Worm (Caenorhabditis elegans) whole organism, L2 larva: ENCODE measurements around the gene W07G4.8.

Experiments used
- ama-1 ChIP-seq: fragments of 150-350 bp; optimal IDR thresholded peaks from 2 replicates; lab custom pipeline; 2018; ENCODE audit warnings: inconsistent platforms
- blmp-1 ChIP-seq: sonication (generic microtip); optimal IDR thresholded peaks from 2 replicates; lab custom pipeline; 2017; ENCODE audit warnings: missing genetic modification characterization, mild to moderate bottlenecking, missing compliant biosample characterization, antibody characterized with exemption, moderate library complexity; ENCODE audit not compliant: insufficient read depth
- ceh-82 ChIP-seq: fragments of 150-350 bp; optimal IDR thresholded peaks from 2 replicates; lab custom pipeline; 2014; ENCODE audit warnings: missing biosample characterization, missing genetic modification characterization
- dmd-4 ChIP-seq: sonication (generic microtip); optimal IDR thresholded peaks from 2 replicates; lab custom pipeline; 2017; ENCODE audit warnings: missing biosample characterization, missing genetic modification characterization
- fos-1 ChIP-seq: fragments of 150-350 bp; optimal IDR thresholded peaks from 2 replicates; lab custom pipeline; 2014; ENCODE audit warnings: missing biosample characterization, missing genetic modification characterization
- lin-39 ChIP-seq: fragments of 150-350 bp; optimal IDR thresholded peaks from 2 replicates; lab custom pipeline; 2014; ENCODE audit warnings: missing biosample characterization, missing genetic modification reagents, missing genetic modification characterization
- nhr-23 ChIP-seq: fragments of 150-350 bp; optimal IDR thresholded peaks from 2 replicates; lab custom pipeline; 2014; ENCODE audit warnings: missing biosample characterization, missing genetic modification reagents, missing genetic modification characterization
- nhr-237 ChIP-seq: fragments of 150-350 bp; optimal IDR thresholded peaks from 2 replicates; lab custom pipeline; 2014; ENCODE audit warnings: missing biosample characterization, missing genetic modification characterization
- nhr-77 ChIP-seq: fragments of 150-350 bp; optimal IDR thresholded peaks from 2 replicates; lab custom pipeline; 2014; ENCODE audit warnings: missing biosample characterization, missing genetic modification characterization
- snpc-4 ChIP-seq: fragments of 150-350 bp; optimal IDR thresholded peaks from 2 replicates; lab custom pipeline; 2014; ENCODE audit warnings: missing biosample characterization, missing genetic modification characterization
- ztf-4 ChIP-seq: fragments of 150-350 bp; optimal IDR thresholded peaks from 2 replicates; lab custom pipeline; 2014; ENCODE audit warnings: missing biosample characterization, missing genetic modification characterization

ce11 chrV:13061836-13062235, 12.5 kb upstream of the W07G4.8 start, which contains the start of gene F42E8.1:
- TF ChIP-seq ceh-82 (tag; lab: Kevin White, UChicago) (no peak), ama-1 (lab: Kevin White, UChicago) (no peak), lin-39 (tag; lab: Kevin White, UChicago) (no peak), nhr-23 (no peak), fos-1 (tag; lab: Kevin White, UChicago) (no peak), nhr-237 (tag; lab: Kevin White, UChicago) (no peak), blmp-1 (tag; lab: Kevin White, UChicago) (no peak), dmd-4 (tag; lab: Kevin White, UChicago) (no peak), nhr-77 (tag; lab: Kevin White, UChicago) (no peak), ztf-4 (no peak), snpc-4 (tag; lab: Kevin White, UChicago) (no peak)
